Fruit fly (Drosophila melanogaster) whole organism, embryonic: Measurements from ENCODE around the gene CG13258.

Experiments used
- Aef1 ChIP-seq: fragments of 200-800 bp; sonication (Bioruptor generic); IDR thresholded peaks from 3 replicates; pipeline ENCODE4 v1.3.6; 2022; ENCODE audit warnings: missing biosample characterization, missing genetic modification characterization
- BEAF-32 ChIP-seq: fragments of 200-800 bp; sonication (Bioruptor generic); optimal IDR thresholded peaks from 3 replicates; lab custom pipeline; 2017; ENCODE audit warnings: missing biosample characterization, missing genetic modification characterization, mild to moderate bottlenecking, moderate library complexity, missing genetic modification reagents
- CG10267 ChIP-seq: fragments of 200-800 bp; sonication (Bioruptor generic); optimal IDR thresholded peaks from 2 replicates; lab custom pipeline; 2018; ENCODE audit warnings: missing biosample characterization, mild to moderate bottlenecking, missing genetic modification characterization, moderate library complexity
- CG10543 ChIP-seq: fragments of 200-800 bp; sonication (Bioruptor generic); optimal IDR thresholded peaks from 3 replicates; lab custom pipeline; 2017; ENCODE audit warnings: missing biosample characterization, mild to moderate bottlenecking, missing genetic modification characterization, moderate library complexity
- CG12299 ChIP-seq: fragments of 200-800 bp; sonication (Bioruptor generic); optimal IDR thresholded peaks from 2 replicates; lab custom pipeline; 2018; ENCODE audit warnings: missing biosample characterization, mild to moderate bottlenecking, missing genetic modification characterization
- CG12659 ChIP-seq: fragments of 200-800 bp; sonication (Bioruptor generic); optimal IDR thresholded peaks from 3 replicates; lab custom pipeline; 2017; ENCODE audit warnings: mild to moderate bottlenecking, missing biosample characterization, missing genetic modification reagents, missing genetic modification characterization
- CG14710 ChIP-seq: fragments of 200-800 bp; sonication (Bioruptor generic); optimal IDR thresholded peaks from 3 replicates; lab custom pipeline; 2019; ENCODE audit warnings: missing biosample characterization, mild to moderate bottlenecking, missing genetic modification characterization, moderate library complexity
- CG14965 ChIP-seq: fragments of 200-800 bp; sonication (Bioruptor generic); optimal IDR thresholded peaks from 2 replicates; lab custom pipeline; 2016; ENCODE audit warnings: missing biosample characterization, missing genetic modification characterization, borderline replicate concordance
- CG15073 ChIP-seq: fragments of 200-800 bp; sonication (Bioruptor generic); optimal IDR thresholded peaks from 2 replicates; lab custom pipeline; 2016; ENCODE audit warnings: missing biosample characterization, missing genetic modification characterization
- CG17186 ChIP-seq: fragments of 200-800 bp; sonication (Bioruptor generic); optimal IDR thresholded peaks from 3 replicates; lab custom pipeline; 2017; ENCODE audit warnings: missing biosample characterization, missing genetic modification reagents, missing genetic modification characterization
- CG18011 ChIP-seq: fragments of 200-800 bp; sonication (Bioruptor generic); optimal IDR thresholded peaks from 2 replicates; lab custom pipeline; 2017; ENCODE audit warnings: missing biosample characterization, missing genetic modification characterization, mild to moderate bottlenecking, moderate library complexity, missing genotype
- CG30431 ChIP-seq: fragments of 200-800 bp; sonication (Bioruptor generic); optimal IDR thresholded peaks from 2 replicates; lab custom pipeline; 2017; ENCODE audit warnings: missing biosample characterization, missing genetic modification characterization
- CG34376 ChIP-seq: fragments of 200-800 bp; sonication (Bioruptor generic); optimal IDR thresholded peaks from 2 replicates; lab custom pipeline; 2018; ENCODE audit warnings: missing biosample characterization, mild to moderate bottlenecking, missing genetic modification characterization
- CG5180 ChIP-seq: fragments of 200-800 bp; sonication (Bioruptor generic); optimal IDR thresholded peaks from 3 replicates; lab custom pipeline; 2017; ENCODE audit warnings: missing biosample characterization, missing genetic modification characterization, mild to moderate bottlenecking, moderate library complexity, missing genetic modification reagents
- CG7556 ChIP-seq: fragments of 200-800 bp; sonication (Bioruptor generic); optimal IDR thresholded peaks from 2 replicates; lab custom pipeline; 2017; ENCODE audit warnings: missing biosample characterization, mild to moderate bottlenecking, missing genetic modification characterization
- CG7987 ChIP-seq: fragments of 200-800 bp; sonication (Bioruptor generic); optimal IDR thresholded peaks from 2 replicates; lab custom pipeline; 2018; ENCODE audit warnings: missing biosample characterization, mild to moderate bottlenecking, missing genetic modification characterization, moderate library complexity
- CG8290 ChIP-seq, 3 experiments: fragments of 200-800 bp; sonication (Bioruptor generic); optimal IDR thresholded peaks; 2 replicates each; lab custom pipeline; 2016 to 2019; ENCODE audit warnings: missing biosample characterization in 3 of 3, missing genetic modification characterization in 3 of 3, mild to moderate bottlenecking in 2 of 3, moderate library complexity in 1 of 3
- CG8388 ChIP-seq: fragments of 200-800 bp; sonication (Bioruptor generic); optimal IDR thresholded peaks from 2 replicates; lab custom pipeline; 2019; ENCODE audit warnings: missing biosample characterization, mild to moderate bottlenecking, missing genetic modification characterization, moderate library complexity
- CG8924 ChIP-seq: fragments of 200-800 bp; optimal IDR thresholded peaks from 3 replicates; lab custom pipeline; 2019; ENCODE audit warnings: missing biosample characterization, mild to moderate bottlenecking, missing genetic modification characterization, moderate library complexity
- CG8944 ChIP-seq: fragments of 200-800 bp; sonication (Bioruptor generic); optimal IDR thresholded peaks from 3 replicates; lab custom pipeline; 2016; ENCODE audit warnings: missing biosample characterization, missing genetic modification characterization
- CG9876 ChIP-seq: fragments of 200-800 bp; sonication (Bioruptor generic); optimal IDR thresholded peaks from 2 replicates; lab custom pipeline; 2016; ENCODE audit warnings: missing biosample characterization, missing genetic modification characterization
- CoRest ChIP-seq: fragments of 200-800 bp; sonication (Bioruptor generic); optimal IDR thresholded peaks from 3 replicates; lab custom pipeline; 2018; ENCODE audit warnings: missing biosample characterization, mild to moderate bottlenecking, missing genetic modification characterization, moderate library complexity
- Gug ChIP-seq: fragments of 200-800 bp; sonication (Bioruptor generic); IDR thresholded peaks from 4 replicates; pipeline ENCODE4 v1.3.6; 2022; ENCODE audit warnings: missing biosample characterization, missing genetic modification characterization
- HLH54F ChIP-seq: fragments of 200-800 bp; sonication (Bioruptor generic); optimal IDR thresholded peaks from 3 replicates; lab custom pipeline; 2016; ENCODE audit warnings: missing biosample characterization, missing genetic modification characterization
- Lpt ChIP-seq: fragments of >200 bp; optimal IDR thresholded peaks from 2 replicates; lab custom pipeline; 2018; ENCODE audit warnings: missing biosample characterization, missing genetic modification characterization
- Mes4 ChIP-seq: fragments of 200-800 bp; sonication (Bioruptor generic); optimal IDR thresholded peaks from 2 replicates; lab custom pipeline; 2016; ENCODE audit warnings: missing biosample characterization, missing genetic modification characterization
- Nf-YB ChIP-seq: fragments of 200-800 bp; sonication (Bioruptor generic); optimal IDR thresholded peaks from 3 replicates; lab custom pipeline; 2019; ENCODE audit warnings: missing biosample characterization, mild to moderate bottlenecking, missing genetic modification characterization, moderate library complexity
- Rfx ChIP-seq: fragments of 200-800 bp; sonication (Bioruptor generic); IDR thresholded peaks from 2 replicates; pipeline ENCODE4 v1.3.6; 2022; ENCODE audit warnings: missing biosample characterization, missing genetic modification characterization
- Ssrp ChIP-seq: fragments of 200-800 bp; sonication (Bioruptor generic); optimal IDR thresholded peaks from 2 replicates; lab custom pipeline; 2018; ENCODE audit warnings: missing biosample characterization, mild to moderate bottlenecking, missing genetic modification characterization, moderate library complexity
- YL-1 ChIP-seq: fragments of 200-800 bp; sonication (Bioruptor generic); optimal IDR thresholded peaks from 3 replicates; lab custom pipeline; 2017; ENCODE audit warnings: missing biosample characterization, mild to moderate bottlenecking, missing genetic modification characterization
- amos ChIP-seq: fragments of 200-800 bp; sonication (Bioruptor generic); IDR thresholded peaks from 2 replicates; pipeline ENCODE4 v1.3.6; 2022; ENCODE audit warnings: missing biosample characterization, missing genetic modification characterization; ENCODE audit not compliant: partially characterized antibody
- ash1 ChIP-seq: fragments of 200-800 bp; sonication (Bioruptor generic); optimal IDR thresholded peaks from 2 replicates; lab custom pipeline; 2018; ENCODE audit warnings: missing biosample characterization, mild to moderate bottlenecking, missing genetic modification characterization
- bsh ChIP-seq, 2 experiments: fragments of 200-800 bp; sonication (Bioruptor generic); optimal IDR thresholded peaks; 2 replicates each; lab custom pipeline; 2017 to 2018; ENCODE audit warnings: mild to moderate bottlenecking in 2 of 2, missing biosample characterization in 2 of 2, missing genetic modification characterization in 2 of 2, moderate library complexity in 1 of 2
- croc ChIP-seq: fragments of 200-800 bp; sonication (Bioruptor generic); conservative IDR thresholded peaks from 3 replicates; pipeline ENCODE4 v1.3.6; 2022; ENCODE audit warnings: missing biosample characterization, missing genetic modification characterization
- dmrt99B ChIP-seq: fragments of 200-800 bp; sonication (Bioruptor generic); optimal IDR thresholded peaks from 2 replicates; lab custom pipeline; 2018; ENCODE audit warnings: missing biosample characterization, mild to moderate bottlenecking, missing genetic modification characterization, moderate library complexity
- emc ChIP-seq: fragments of 200-800 bp; sonication (Bioruptor generic); optimal IDR thresholded peaks from 2 replicates; lab custom pipeline; 2016; ENCODE audit warnings: missing biosample characterization, missing genetic modification characterization
- hb ChIP-seq: fragments of 200-800 bp; sonication (Bioruptor generic); IDR thresholded peaks from 3 replicates; pipeline ENCODE4 v1.3.6; 2022; ENCODE audit warnings: missing biosample characterization, missing genetic modification characterization; ENCODE audit not compliant: partially characterized antibody
- her ChIP-seq: fragments of 200-800 bp; sonication (Bioruptor generic); optimal IDR thresholded peaks from 2 replicates; lab custom pipeline; 2016; ENCODE audit warnings: missing biosample characterization, missing genetic modification characterization
- kay ChIP-seq: fragments of 200-800 bp; sonication (Bioruptor generic); optimal IDR thresholded peaks from 2 replicates; lab custom pipeline; 2016; ENCODE audit warnings: missing biosample characterization, missing genetic modification characterization
- ken ChIP-seq: fragments of 200-800 bp; sonication (Bioruptor generic); IDR thresholded peaks from 3 replicates; pipeline ENCODE4 v1.3.6; 2022; ENCODE audit warnings: missing biosample characterization, missing genetic modification characterization
- pho ChIP-seq: fragments of 200-800 bp; sonication (Bioruptor generic); optimal IDR thresholded peaks from 2 replicates; lab custom pipeline; 2016; ENCODE audit warnings: missing biosample characterization, missing genetic modification characterization
- pzg ChIP-seq: fragments of 200-800 bp; sonication (Bioruptor generic); optimal IDR thresholded peaks from 3 replicates; lab custom pipeline; 2018; ENCODE audit warnings: missing biosample characterization, mild to moderate bottlenecking, missing genetic modification characterization, moderate library complexity
- ro ChIP-seq: fragments of 200-800 bp; sonication (Bioruptor generic); IDR thresholded peaks from 2 replicates; pipeline ENCODE4 v1.3.6; 2022; ENCODE audit warnings: missing biosample characterization, missing genetic modification characterization
- row ChIP-seq: fragments of 200-800 bp; sonication (Bioruptor generic); IDR thresholded peaks from 3 replicates; pipeline ENCODE4 v1.3.6; 2022; ENCODE audit warnings: missing biosample characterization, missing genetic modification characterization
- sd ChIP-seq: fragments of 200-800 bp; sonication (Bioruptor generic); optimal IDR thresholded peaks from 3 replicates; lab custom pipeline; 2018; ENCODE audit warnings: missing biosample characterization, mild to moderate bottlenecking, missing genetic modification characterization, moderate library complexity
- sqz ChIP-seq: fragments of 200-800 bp; sonication (Bioruptor generic); optimal IDR thresholded peaks from 3 replicates; lab custom pipeline; 2018; ENCODE audit warnings: missing biosample characterization, mild to moderate bottlenecking, missing genetic modification characterization
- stwl ChIP-seq: fragments of 200-800 bp; sonication (Bioruptor generic); optimal IDR thresholded peaks from 3 replicates; lab custom pipeline; 2018; ENCODE audit warnings: missing biosample characterization, mild to moderate bottlenecking, missing genetic modification characterization, moderate library complexity
- tll ChIP-seq, 2 experiments: fragments of 200-800 bp in 1 of 2; fragments of >200 bp in 1 of 2; sonication (Bioruptor generic) in 1 of 2; optimal IDR thresholded peaks; 2 replicates each; lab custom pipeline; 2017 to 2019; ENCODE audit warnings: missing biosample characterization in 2 of 2, missing genetic modification characterization in 2 of 2, mild to moderate bottlenecking in 1 of 2, moderate library complexity in 1 of 2
- wor ChIP-seq: fragments of 200-800 bp; sonication (Bioruptor generic); IDR thresholded peaks from 2 replicates; pipeline ENCODE4 v1.3.6; 2022; ENCODE audit warnings: missing biosample characterization, missing genetic modification characterization

The CG13258 gene

DNA sequence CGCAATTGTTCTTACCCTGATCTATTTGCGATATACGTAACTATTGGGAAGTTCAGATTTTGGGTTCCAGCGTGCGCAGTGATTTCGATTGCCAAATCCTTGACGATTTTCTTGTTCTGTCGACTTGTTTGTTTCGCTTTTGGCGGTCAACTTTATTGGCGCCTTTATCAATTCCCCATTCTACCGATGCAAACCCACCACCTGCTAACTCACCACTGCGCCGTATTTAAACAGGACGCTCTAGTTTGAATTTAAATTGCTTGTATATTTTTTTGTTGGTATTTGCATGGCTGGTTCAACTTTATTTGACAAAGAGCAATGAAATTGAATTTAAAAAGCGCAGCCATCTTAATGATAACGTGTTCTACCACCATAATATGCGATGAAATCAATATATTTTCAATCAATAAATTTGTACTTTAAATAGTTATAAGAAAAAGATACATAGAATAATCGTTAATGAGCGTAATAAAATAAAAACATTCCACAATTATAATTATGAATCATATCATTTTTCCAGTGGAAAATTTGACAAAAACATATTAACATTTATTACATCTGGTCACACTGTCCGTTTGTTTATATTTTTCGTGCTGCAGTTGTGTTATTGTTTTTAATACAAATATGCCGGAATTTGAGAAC lies 31.1 kb downstream of the CG13258 start, which contains the start of the genes twe and CG4935:
TSS of gene twe (minus strand) at position 302 of the 642 bp plus-strand sequence.
TSS of gene CG4935 (plus strand) at position 566 of the 642 bp plus-strand sequence.
- no peak for TF ChIP-seq CG30431
- no peak for TF ChIP-seq Mes4 (GFP tag; lab: Kevin White, UChicago)
- peak; percentile 27 for TF ChIP-seq CG8924
- TF ChIP-seq row (GFP tag; lab: Robert Waterston, UW): peak; percentile 26; the same call in 1 of the 3 replicates
- TF ChIP-seq pho (GFP tag; lab: Kevin White, UChicago): peak; percentile 17
- TF ChIP-seq ken (GFP tag; lab: Robert Waterston, UW): no peak
- TF ChIP-seq CG15073: no peak
- peak; percentile 59 for TF ChIP-seq CoRest (tag; lab: Kevin White, UChicago)
- TF ChIP-seq hb (GFP tag; lab: Robert Waterston, UW): no peak
- peak; percentile 26 for TF ChIP-seq CG10267 (tag; lab: Kevin White, UChicago)
- no peak for TF ChIP-seq CG17186 (GFP tag; lab: Kevin White, UChicago)
- no peak for TF ChIP-seq her (GFP tag; lab: Kevin White, UChicago)
- TF ChIP-seq bsh (GFP tag; optimal IDR thresholded peaks at IDR 0.05; lab: Kevin White, UChicago): no peak
- no peak for TF ChIP-seq tll (GFP tag; optimal IDR thresholded peaks at IDR 0.05; lab: Kevin White, UChicago)
- no peak for TF ChIP-seq Aef1 (GFP tag; lab: Robert Waterston, UW)
- TF ChIP-seq HLH54F (GFP tag; lab: Kevin White, UChicago): no peak
- TF ChIP-seq CG8944 (GFP tag; lab: Kevin White, UChicago): no peak
- peak; percentile 46 for TF ChIP-seq stwl
- TF ChIP-seq emc (GFP tag; lab: Kevin White, UChicago): no peak
- no peak for TF ChIP-seq Nf-YB
- TF ChIP-seq dmrt99B (tag; lab: Kevin White, UChicago): no peak
- TF ChIP-seq CG12659: peak; percentile 26
- no peak for TF ChIP-seq ro (GFP tag; lab: Robert Waterston, UW)
- TF ChIP-seq Ssrp: peak; percentile 44
- TF ChIP-seq CG7556 (GFP tag; lab: Kevin White, UChicago): peak; percentile 2
- TF ChIP-seq CG34376 (GFP tag; lab: Kevin White, UChicago): no peak
- no peak for TF ChIP-seq sqz (GFP tag; lab: Kevin White, UChicago)
- TF ChIP-seq Rfx (GFP tag; lab: Robert Waterston, UW): no peak
- TF ChIP-seq CG5180 (GFP tag; lab: Kevin White, UChicago): no peak
- peak; percentile 3 for TF ChIP-seq CG12299
- TF ChIP-seq BEAF-32 (GFP tag; lab: Kevin White, UChicago): peak; percentile 9
- peak; percentile 11 for TF ChIP-seq pzg (GFP tag; lab: Kevin White, UChicago)
- peak; percentile 30 for TF ChIP-seq CG8388 (GFP tag; lab: Kevin White, UChicago)
- TF ChIP-seq YL-1: no peak
- no peak for TF ChIP-seq amos (GFP tag; lab: Robert Waterston, UW)
- no peak for TF ChIP-seq ash1 (GFP tag; lab: Kevin White, UChicago)
- no peak for TF ChIP-seq CG10543 (GFP tag; lab: Kevin White, UChicago)
- peak; percentile 27 for TF ChIP-seq sd
- no peak for TF ChIP-seq Gug (GFP tag; lab: Robert Waterston, UW)
- no peak for TF ChIP-seq CG18011 (GFP tag; lab: Kevin White, UChicago)
- TF ChIP-seq CG8290 (GFP tag; optimal IDR thresholded peaks at IDR 0.05; lab: Kevin White, UChicago): no peak
- no peak for TF ChIP-seq CG8290 (tag; optimal IDR thresholded peaks at IDR 0.05; lab: Kevin White, UChicago)
- TF ChIP-seq CG14710 (tag; lab: Kevin White, UChicago): peak; percentile 34
- no peak for TF ChIP-seq croc
- TF ChIP-seq CG14965 (GFP tag; lab: Kevin White, UChicago): no peak
- no peak for TF ChIP-seq CG9876 (GFP tag; lab: Kevin White, UChicago)
- TF ChIP-seq kay: peak; percentile 29
- no peak for TF ChIP-seq CG7987 (GFP tag; lab: Kevin White, UChicago)
- TF ChIP-seq wor (GFP tag; lab: Robert Waterston, UW): no peak
- TF ChIP-seq Lpt: no peak
